Worm (Caenorhabditis elegans) whole organism, young adult: Measurements from ENCODE around the gene Y59H11AM.4.

ENCODE experiments used
- B0019.2 ChIP-seq: fragments of 200-800 bp; sonication (Bioruptor generic); conservative IDR thresholded peaks from 2 replicates; pipeline ENCODE4 v1.3.6; 2022; ENCODE audit warnings: missing genetic modification reagents, missing genetic modification characterization, missing compliant biosample characterization
- C17E4.6 ChIP-seq: fragments of 200-800 bp; sonication (Bioruptor generic); IDR thresholded peaks from 2 replicates; pipeline ENCODE4 v1.3.6; 2022; ENCODE audit warnings: missing genetic modification reagents, missing genetic modification characterization, missing compliant biosample characterization
- D2030.7 ChIP-seq: fragments of 200-800 bp; sonication (Bioruptor generic); IDR thresholded peaks from 2 replicates; pipeline ENCODE4 v1.3.6; 2022; ENCODE audit warnings: missing genetic modification reagents, missing genetic modification characterization, missing compliant biosample characterization
- F49E8.2 ChIP-seq: sonication (generic microtip); optimal IDR thresholded peaks from 3 replicates; lab custom pipeline; 2017; ENCODE audit warnings: missing genetic modification characterization, mild to moderate bottlenecking, missing compliant biosample characterization, antibody characterized with exemption, moderate library complexity; ENCODE audit not compliant: insufficient read depth
- F57C9.4 ChIP-seq: sonication (generic microtip); optimal IDR thresholded peaks from 2 replicates; lab custom pipeline; 2017; ENCODE audit warnings: mild to moderate bottlenecking, missing genetic modification characterization, missing compliant biosample characterization
- T07F8.4 ChIP-seq: sonication (generic microtip); optimal IDR thresholded peaks from 2 replicates; lab custom pipeline; 2016; ENCODE audit warnings: mild to moderate bottlenecking, missing genetic modification characterization, moderate library complexity, missing compliant biosample characterization
- Y67H2A.10 ChIP-seq: fragments of 200-800 bp; sonication (Bioruptor generic); conservative IDR thresholded peaks from 2 replicates; pipeline ENCODE4 v1.3.6; 2022; ENCODE audit warnings: missing genetic modification reagents, missing genetic modification characterization, missing compliant biosample characterization
- aptf-3 ChIP-seq: fragments of 200-800 bp; sonication (Bioruptor generic); IDR thresholded peaks from 2 replicates; pipeline ENCODE4 v1.3.6; 2022; ENCODE audit warnings: missing genetic modification characterization, missing compliant biosample characterization
- attf-3 ChIP-seq: fragments of 200-800 bp; sonication (Bioruptor generic); conservative IDR thresholded peaks from 2 replicates; pipeline ENCODE4 v1.3.6; 2022; ENCODE audit warnings: missing genetic modification reagents, missing genetic modification characterization, missing compliant biosample characterization
- attf-5 ChIP-seq: fragments of 200-800 bp; sonication (Bioruptor generic); optimal IDR thresholded peaks from 2 replicates; lab custom pipeline; 2018; ENCODE audit warnings: mild to moderate bottlenecking, missing genetic modification characterization, missing compliant biosample characterization
- attf-6 ChIP-seq: fragments of 200-800 bp; sonication (Bioruptor generic); IDR thresholded peaks from 2 replicates; pipeline ENCODE4 v1.3.6; 2022; ENCODE audit warnings: missing genetic modification reagents, missing genetic modification characterization, missing compliant biosample characterization
- bed-2 ChIP-seq: fragments of 200-800 bp; sonication (Bioruptor generic); IDR thresholded peaks from 2 replicates; pipeline ENCODE4 v1.3.6; 2022; ENCODE audit warnings: missing genetic modification reagents, missing genetic modification characterization, missing compliant biosample characterization
- chd-7 ChIP-seq: sonication (generic microtip); optimal IDR thresholded peaks from 2 replicates; lab custom pipeline; 2016; ENCODE audit warnings: mild to moderate bottlenecking, missing genetic modification characterization, moderate library complexity, missing compliant biosample characterization
- dpl-1 ChIP-seq: fragments of 150-350 bp; optimal IDR thresholded peaks from 2 replicates; lab custom pipeline; 2014; ENCODE audit warnings: missing biosample characterization, missing genetic modification reagents, missing genetic modification characterization
- egl-18 ChIP-seq: fragments of 200-800 bp; sonication (Bioruptor generic); IDR thresholded peaks from 2 replicates; pipeline ENCODE4 v1.3.6; 2022; ENCODE audit warnings: missing genetic modification reagents, missing genetic modification characterization, missing compliant biosample characterization
- fkh-3 ChIP-seq: sonication (generic microtip); optimal IDR thresholded peaks from 2 replicates; lab custom pipeline; 2016; ENCODE audit warnings: mild to moderate bottlenecking, missing genetic modification characterization, missing compliant biosample characterization
- gei-17 ChIP-seq: fragments of 200-800 bp; sonication (Bioruptor generic); optimal IDR thresholded peaks from 2 replicates; lab custom pipeline; 2018; ENCODE audit warnings: mild to moderate bottlenecking, missing genetic modification characterization, missing compliant biosample characterization
- hlh-26 ChIP-seq: fragments of 200-800 bp; sonication (Bioruptor generic); conservative IDR thresholded peaks from 2 replicates; pipeline ENCODE4 v1.3.6; 2022; ENCODE audit warnings: missing genetic modification reagents, missing genetic modification characterization, missing compliant biosample characterization
- hrde-1 ChIP-seq: sonication (generic microtip); optimal IDR thresholded peaks from 2 replicates; lab custom pipeline; 2016; ENCODE audit warnings: missing genetic modification characterization, mild to moderate bottlenecking, missing compliant biosample characterization, moderate library complexity, missing genotype, missing genetic modification reagents, borderline replicate concordance
- let-526 ChIP-seq: fragments of 200-800 bp; sonication (Bioruptor generic); IDR thresholded peaks from 2 replicates; pipeline ENCODE4 v1.3.6; 2022; ENCODE audit warnings: missing genetic modification reagents, missing genetic modification characterization, missing compliant biosample characterization
- let-607 ChIP-seq, 2 experiments: fragments of 200-800 bp in 1 of 2; sonication (Bioruptor generic) in 1 of 2; sonication (generic microtip) in 1 of 2; optimal IDR thresholded peaks; 2 replicates each; lab custom pipeline; 2016 to 2018; ENCODE audit warnings: mild to moderate bottlenecking in 2 of 2, missing compliant biosample characterization in 2 of 2, missing genetic modification characterization in 2 of 2, moderate library complexity in 2 of 2, missing genotype in 1 of 2
- lin-26 ChIP-seq: fragments of 200-800 bp; sonication (Bioruptor generic); IDR thresholded peaks from 2 replicates; pipeline ENCODE4 v1.3.6; 2022; ENCODE audit warnings: missing genetic modification reagents, missing genetic modification characterization, missing compliant biosample characterization
- lin-35 ChIP-seq, 3 experiments: fragments of 150-350 bp in 2 of 3; sonication (generic microtip) in 1 of 3; optimal IDR thresholded peaks; 2 replicates each; lab custom pipeline; 2014 to 2018; ENCODE audit warnings: missing biosample characterization in 3 of 3, missing genetic modification characterization in 3 of 3, missing genetic modification reagents in 3 of 3
- lin-40 ChIP-seq: sonication (generic microtip); optimal IDR thresholded peaks from 2 replicates; lab custom pipeline; 2016; ENCODE audit warnings: missing genetic modification characterization, mild to moderate bottlenecking, missing compliant biosample characterization, missing genotype, missing genetic modification reagents
- lin-54 ChIP-seq: fragments of 200-800 bp; sonication (Bioruptor generic); optimal IDR thresholded peaks from 2 replicates; lab custom pipeline; 2018; ENCODE audit warnings: mild to moderate bottlenecking, missing genetic modification characterization, missing compliant biosample characterization
- madf-10 ChIP-seq: sonication (generic microtip); optimal IDR thresholded peaks from 2 replicates; lab custom pipeline; 2016; ENCODE audit warnings: mild to moderate bottlenecking, missing genetic modification characterization, missing compliant biosample characterization
- madf-3 ChIP-seq: fragments of 200-800 bp; sonication (Bioruptor generic); IDR thresholded peaks from 2 replicates; pipeline ENCODE4 v1.3.6; 2022; ENCODE audit warnings: missing genetic modification reagents, missing genetic modification characterization, missing compliant biosample characterization
- madf-8 ChIP-seq: fragments of 200-800 bp; sonication (Bioruptor generic); conservative IDR thresholded peaks from 2 replicates; pipeline ENCODE4 v1.3.6; 2022; ENCODE audit warnings: missing genetic modification reagents, missing genetic modification characterization, missing compliant biosample characterization
- nfya-1 ChIP-seq: sonication (generic microtip); optimal IDR thresholded peaks from 2 replicates; lab custom pipeline; 2017; ENCODE audit warnings: antibody characterized with exemption, missing compliant biosample characterization, missing genetic modification characterization, borderline replicate concordance; ENCODE audit not compliant: insufficient read depth
- nfya-2 ChIP-seq: fragments of 200-800 bp; sonication (Bioruptor generic); IDR thresholded peaks from 2 replicates; pipeline ENCODE4 v1.3.6; 2022; ENCODE audit warnings: missing genetic modification reagents, missing genetic modification characterization, missing compliant biosample characterization
- nfyb-1 ChIP-seq: fragments of 200-800 bp; sonication (Bioruptor generic); IDR thresholded peaks from 2 replicates; pipeline ENCODE4 v1.3.6; 2022; ENCODE audit warnings: missing genetic modification reagents, missing genetic modification characterization, missing compliant biosample characterization
- nhr-27 ChIP-seq: fragments of 200-800 bp; sonication (Bioruptor generic); optimal IDR thresholded peaks from 2 replicates; lab custom pipeline; 2018; ENCODE audit warnings: mild to moderate bottlenecking, missing genetic modification characterization, moderate library complexity, missing compliant biosample characterization
- nhr-80 ChIP-seq: sonication (generic microtip); optimal IDR thresholded peaks from 2 replicates; lab custom pipeline; 2016; ENCODE audit warnings: missing genetic modification characterization, missing compliant biosample characterization
- nhr-90 ChIP-seq: sonication (generic microtip); optimal IDR thresholded peaks from 2 replicates; lab custom pipeline; 2016; ENCODE audit warnings: missing genotype, mild to moderate bottlenecking, missing genetic modification characterization, missing compliant biosample characterization
- rcor-1 ChIP-seq: fragments of 200-800 bp; sonication (Bioruptor generic); IDR thresholded peaks from 2 replicates; pipeline ENCODE4 v1.3.6; 2022; ENCODE audit warnings: missing genetic modification reagents, missing genetic modification characterization, missing compliant biosample characterization
- sea-2 ChIP-seq: fragments of 200-800 bp; sonication (Bioruptor generic); IDR thresholded peaks from 2 replicates; pipeline ENCODE4 v1.3.6; 2022; ENCODE audit warnings: missing genetic modification characterization, missing compliant biosample characterization
- snpc-4 ChIP-seq, 5 experiments: fragments of 150-350 bp in 1 of 5; sonication (generic microtip) in 4 of 5; optimal IDR thresholded peaks; 2 replicates each; lab custom pipeline; 2014 to 2018; ENCODE audit warnings: missing genetic modification characterization in 5 of 5, missing biosample characterization in 3 of 5, antibody characterized with exemption in 2 of 5, mild to moderate bottlenecking in 2 of 5, missing compliant biosample characterization in 2 of 5, missing genotype in 2 of 5, moderate library complexity in 2 of 5, missing genetic modification reagents in 1 of 5
- somi-1 ChIP-seq: fragments of 200-800 bp; sonication (Bioruptor generic); optimal IDR thresholded peaks from 2 replicates; lab custom pipeline; 2018; ENCODE audit warnings: mild to moderate bottlenecking, missing genetic modification characterization, missing compliant biosample characterization
- sptf-2 ChIP-seq: fragments of 200-800 bp; sonication (Bioruptor generic); optimal IDR thresholded peaks from 2 replicates; lab custom pipeline; 2018; ENCODE audit warnings: mild to moderate bottlenecking, missing genetic modification characterization, missing compliant biosample characterization
- xnd-1 ChIP-seq: sonication (generic microtip); optimal IDR thresholded peaks from 2 replicates; lab custom pipeline; 2016; ENCODE audit warnings: missing genotype, missing genetic modification reagents, missing genetic modification characterization, missing compliant biosample characterization
- ztf-18 ChIP-seq: sonication (generic microtip); optimal IDR thresholded peaks from 2 replicates; lab custom pipeline; 2016; ENCODE audit warnings: missing genotype, mild to moderate bottlenecking, missing genetic modification characterization, missing compliant biosample characterization
- ztf-22 ChIP-seq: fragments of 200-800 bp; sonication (Bioruptor generic); optimal IDR thresholded peaks from 2 replicates; lab custom pipeline; 2018; ENCODE audit warnings: mild to moderate bottlenecking, missing genetic modification characterization, moderate library complexity, missing compliant biosample characterization
- ztf-6 ChIP-seq: fragments of 200-800 bp; sonication (Bioruptor generic); IDR thresholded peaks from 2 replicates; pipeline ENCODE4 v1.3.6; 2022; ENCODE audit warnings: missing genetic modification reagents, missing genetic modification characterization, missing compliant biosample characterization

The Y59H11AM.4 gene

ce11 chrIV:8595767-8596166 is 25.6 kb upstream of the Y59H11AM.4 start, which contains the start of gene clec-181:
TSS of gene clec-181 (plus strand) at chrIV:8596067.
- TF ChIP-seq ztf-22, result no peak
- no peak for TF ChIP-seq fkh-3 (tag; lab: Kevin White, UChicago)
- no peak for TF ChIP-seq Y67H2A.10 (GFP tag; lab: Robert Waterston, UW)
- TF ChIP-seq T07F8.4 (tag; lab: Kevin White, UChicago), result no peak
- no peak for TF ChIP-seq sea-2 (GFP tag; lab: Robert Waterston, UW)
- no peak for TF ChIP-seq C17E4.6 (GFP tag; lab: Robert Waterston, UW)
- TF ChIP-seq dpl-1 (GFP tag; lab: Kevin White, UChicago), result no peak
- TF ChIP-seq somi-1 (GFP tag; lab: Kevin White, UChicago), result no peak
- TF ChIP-seq lin-54 (GFP tag; lab: Kevin White, UChicago), result no peak
- TF ChIP-seq sptf-2 (GFP tag; lab: Kevin White, UChicago), result no peak
- no peak for TF ChIP-seq attf-6 (GFP tag; lab: Robert Waterston, UW)
- no peak for TF ChIP-seq madf-10
- TF ChIP-seq attf-3, result no peak
- TF ChIP-seq lin-35 (GFP tag; optimal IDR thresholded peaks at IDR 0.05; lab: Kevin White, UChicago), result no peak
- no peak for TF ChIP-seq nhr-90 (tag; lab: Kevin White, UChicago)
- TF ChIP-seq lin-26 (GFP tag; lab: Robert Waterston, UW), result no peak

ce11 chrIV:8595317-8595716 is 25.2 kb upstream of the Y59H11AM.4 start, which contains the start of gene Y59H11AR.3:
TSS of gene Y59H11AR.3 (minus strand) at chrIV:8595417.
- TF ChIP-seq D2030.7 (GFP tag; lab: Robert Waterston, UW) (no peak), madf-8 (GFP tag; lab: Robert Waterston, UW) (no peak), xnd-1 (tag; lab: Kevin White, UChicago) (no peak), madf-3 (no peak), F57C9.4 (tag; lab: Kevin White, UChicago) (no peak), nfya-2 (no peak), T07F8.4 (tag; lab: Kevin White, UChicago) (no peak), snpc-4 (GFP tag; optimal IDR thresholded peaks at IDR 0.05; lab: Kevin White, UChicago) (no peak), snpc-4 (tag; optimal IDR thresholded peaks at IDR 0.05; lab: Kevin White, UChicago) (no peak), lin-54 (GFP tag; lab: Kevin White, UChicago) (no peak), F49E8.2 (no peak), egl-18 (GFP tag; lab: Robert Waterston, UW) (no peak), chd-7 (tag; lab: Kevin White, UChicago) (no peak)

DNA sequence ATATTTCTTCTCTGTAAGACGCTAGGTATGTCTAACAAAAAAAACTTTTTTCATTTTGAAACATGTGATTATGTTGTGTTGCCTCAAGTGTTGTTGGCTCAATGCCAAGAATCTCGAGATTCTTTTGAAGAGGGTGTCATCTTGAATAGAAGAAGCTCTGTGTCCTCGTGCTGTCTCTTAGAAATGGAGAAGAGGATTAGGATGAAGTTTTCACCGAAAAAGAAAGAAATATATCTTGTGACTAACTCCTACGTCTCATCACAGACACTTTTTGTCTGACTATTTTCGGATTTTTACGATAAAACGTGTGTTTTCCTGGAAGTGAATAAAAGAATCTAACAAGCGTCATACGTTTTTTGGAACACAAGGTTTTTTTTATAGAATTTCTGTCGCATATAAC is 17.5 kb upstream of the Y59H11AM.4 start:
- TF ChIP-seq lin-54 (GFP tag; lab: Kevin White, UChicago) (no peak), attf-3 (no peak), ztf-18 (tag; lab: Kevin White, UChicago) (no peak), bed-2 (GFP tag; lab: Robert Waterston, UW) (no peak), nhr-80 (tag; lab: Kevin White, UChicago) (no peak), B0019.2 (GFP tag; lab: Robert Waterston, UW) (no peak), snpc-4 (GFP tag; optimal IDR thresholded peaks at IDR 0.05; lab: Kevin White, UChicago) (no peak), snpc-4 (tag; optimal IDR thresholded peaks at IDR 0.05; lab: Kevin White, UChicago) (no peak), D2030.7 (GFP tag; lab: Robert Waterston, UW) (no peak), hrde-1 (tag; lab: Kevin White, UChicago) (no peak), ztf-6 (GFP tag; lab: Robert Waterston, UW) (no peak), F49E8.2 (no peak), gei-17 (no peak)
- TF ChIP-seq, all 124 proteins: peak for 0

- TF ChIP-seq attf-5 (GFP tag; lab: Kevin White, UChicago) (peak; percentile 8), lin-40 (tag; lab: Kevin White, UChicago) (peak; percentile 28), nhr-27 (tag; lab: Kevin White, UChicago) (no peak), nfya-1 (no peak), let-526 (no peak), let-607 (tag; optimal IDR thresholded peaks at IDR 0.05; lab: Kevin White, UChicago) (peak; percentile 3 to 8), aptf-3 (no peak), rcor-1 (GFP tag; lab: Robert Waterston, UW) (no peak), hlh-26 (GFP tag; lab: Robert Waterston, UW) (no peak), lin-35 (GFP tag; optimal IDR thresholded peaks at IDR 0.05; lab: Kevin White, UChicago) (peak in 1 of 3 experiments; percentile 21), nfyb-1 (GFP tag; lab: Robert Waterston, UW) (peak; percentile 55; the same call in 1 of the 2 replicates)
Observed at ce11 chrIV:8587057-8587456, 16.9 kb upstream of the Y59H11AM.4 start.
